Worm (Caenorhabditis elegans) whole organism, L2 larva: ENCODE measurements around the gene elo-8.
A peak's percentile ranks its signal among the peaks of the same experiment; 100 is the strongest.

Experiments
- C34F6.9 ChIP-seq: fragments of 150-350 bp; optimal IDR thresholded peaks from 2 replicates; lab custom pipeline; 2014; ENCODE audit warnings: missing biosample characterization, missing genetic modification characterization
- F13H6.1 ChIP-seq: sonication (generic microtip); optimal IDR thresholded peaks from 2 replicates; lab custom pipeline; 2016; ENCODE audit warnings: missing genetic modification characterization, missing compliant biosample characterization
- R02D3.7 ChIP-seq: fragments of 150-350 bp; optimal IDR thresholded peaks from 2 replicates; lab custom pipeline; 2014; ENCODE audit warnings: missing biosample characterization, missing genetic modification characterization
- Y55F3AM.14 ChIP-seq: fragments of 200-800 bp; sonication (Bioruptor generic); optimal IDR thresholded peaks from 2 replicates; lab custom pipeline; 2018; ENCODE audit warnings: mild to moderate bottlenecking, missing genetic modification characterization, missing compliant biosample characterization
- ZK546.5 ChIP-seq: sonication (generic microtip); optimal IDR thresholded peaks from 2 replicates; lab custom pipeline; 2017; ENCODE audit warnings: missing biosample characterization, missing genetic modification characterization
- alr-1 ChIP-seq: fragments of 150-350 bp; optimal IDR thresholded peaks from 2 replicates; lab custom pipeline; 2014; ENCODE audit warnings: missing biosample characterization, missing genetic modification characterization
- aly-2 ChIP-seq: fragments of 150-350 bp; optimal IDR thresholded peaks from 2 replicates; lab custom pipeline; 2014; ENCODE audit warnings: missing biosample characterization, missing genetic modification characterization
- ama-1 ChIP-seq: fragments of 150-350 bp; optimal IDR thresholded peaks from 2 replicates; lab custom pipeline; 2018; ENCODE audit warnings: inconsistent platforms
- blmp-1 ChIP-seq: sonication (generic microtip); optimal IDR thresholded peaks from 2 replicates; lab custom pipeline; 2017; ENCODE audit warnings: missing genetic modification characterization, mild to moderate bottlenecking, missing compliant biosample characterization, antibody characterized with exemption, moderate library complexity; ENCODE audit not compliant: insufficient read depth
- ceh-16 ChIP-seq: fragments of 150-350 bp; optimal IDR thresholded peaks from 2 replicates; lab custom pipeline; 2014; ENCODE audit warnings: missing biosample characterization, missing genetic modification characterization
- ceh-82 ChIP-seq: fragments of 150-350 bp; optimal IDR thresholded peaks from 2 replicates; lab custom pipeline; 2014; ENCODE audit warnings: missing biosample characterization, missing genetic modification characterization
- crh-2 ChIP-seq: sonication (generic microtip); optimal IDR thresholded peaks from 2 replicates; lab custom pipeline; 2017; ENCODE audit warnings: missing biosample characterization, missing genetic modification characterization
- dmd-4 ChIP-seq: sonication (generic microtip); optimal IDR thresholded peaks from 2 replicates; lab custom pipeline; 2017; ENCODE audit warnings: missing biosample characterization, missing genetic modification characterization
- egl-27 ChIP-seq: sonication (generic microtip); optimal IDR thresholded peaks from 3 replicates; lab custom pipeline; 2017; ENCODE audit warnings: missing biosample characterization, missing genetic modification reagents, missing genetic modification characterization
- elt-1 ChIP-seq: fragments of 150-350 bp; optimal IDR thresholded peaks from 2 replicates; lab custom pipeline; 2014; ENCODE audit warnings: missing biosample characterization, missing genetic modification characterization
- elt-3 ChIP-seq: sonication (generic microtip); optimal IDR thresholded peaks from 2 replicates; lab custom pipeline; 2017; ENCODE audit warnings: missing biosample characterization, missing genetic modification characterization
- fos-1 ChIP-seq: fragments of 150-350 bp; optimal IDR thresholded peaks from 2 replicates; lab custom pipeline; 2014; ENCODE audit warnings: missing biosample characterization, missing genetic modification characterization
- gmeb-1 ChIP-seq: fragments of 150-350 bp; optimal IDR thresholded peaks from 2 replicates; lab custom pipeline; 2014; ENCODE audit warnings: missing biosample characterization, missing genetic modification characterization
- lin-11 ChIP-seq: fragments of 150-350 bp; sonication (generic microtip); optimal IDR thresholded peaks from 2 replicates; lab custom pipeline; 2014; ENCODE audit warnings: missing biosample characterization, missing genetic modification characterization, inconsistent platforms, mixed read lengths
- lin-13 ChIP-seq: fragments of 150-350 bp; optimal IDR thresholded peaks from 2 replicates; lab custom pipeline; 2014; ENCODE audit warnings: missing biosample characterization, missing genetic modification reagents, missing genetic modification characterization
- lin-39 ChIP-seq: fragments of 150-350 bp; optimal IDR thresholded peaks from 2 replicates; lab custom pipeline; 2014; ENCODE audit warnings: missing biosample characterization, missing genetic modification reagents, missing genetic modification characterization
- lsy-2 ChIP-seq, 2 experiments: fragments of 150-350 bp in 1 of 2; sonication (generic microtip) in 1 of 2; optimal IDR thresholded peaks; 2 replicates each; lab custom pipeline; 2014 to 2017; ENCODE audit warnings: missing biosample characterization in 2 of 2, missing genetic modification characterization in 2 of 2
- mab-5 ChIP-seq: fragments of 150-350 bp; optimal IDR thresholded peaks from 2 replicates; lab custom pipeline; 2014; ENCODE audit warnings: missing biosample characterization, missing genetic modification characterization
- mbf-1 ChIP-seq: sonication (generic microtip); optimal IDR thresholded peaks from 2 replicates; lab custom pipeline; 2017; ENCODE audit warnings: missing biosample characterization, missing genetic modification characterization
- mdl-1 ChIP-seq, 2 experiments: fragments of 150-350 bp in 1 of 2; sonication (generic microtip) in 1 of 2; optimal IDR thresholded peaks; 2 replicates each; lab custom pipeline; 2017; ENCODE audit warnings: missing biosample characterization in 2 of 2, missing genetic modification characterization in 2 of 2
- nhr-10 ChIP-seq: sonication (generic microtip); optimal IDR thresholded peaks from 2 replicates; lab custom pipeline; 2017; ENCODE audit warnings: missing biosample characterization, missing genetic modification characterization
- nhr-11 ChIP-seq: fragments of 150-350 bp; optimal IDR thresholded peaks from 2 replicates; lab custom pipeline; 2014; ENCODE audit warnings: missing biosample characterization, missing genetic modification characterization
- nhr-12 ChIP-seq: fragments of 150-350 bp; optimal IDR thresholded peaks from 2 replicates; lab custom pipeline; 2014; ENCODE audit warnings: missing biosample characterization, missing genetic modification characterization
- nhr-129 ChIP-seq: fragments of 150-350 bp; optimal IDR thresholded peaks from 2 replicates; lab custom pipeline; 2014; ENCODE audit warnings: missing biosample characterization, missing genetic modification characterization
- nhr-21 ChIP-seq: fragments of 150-350 bp; optimal IDR thresholded peaks from 2 replicates; lab custom pipeline; 2014; ENCODE audit warnings: missing biosample characterization, missing genetic modification characterization
- nhr-23 ChIP-seq: fragments of 150-350 bp; optimal IDR thresholded peaks from 2 replicates; lab custom pipeline; 2014; ENCODE audit warnings: missing biosample characterization, missing genetic modification reagents, missing genetic modification characterization
- nhr-237 ChIP-seq: fragments of 150-350 bp; optimal IDR thresholded peaks from 2 replicates; lab custom pipeline; 2014; ENCODE audit warnings: missing biosample characterization, missing genetic modification characterization
- nhr-25 ChIP-seq: fragments of 150-350 bp; sonication (generic microtip); optimal IDR thresholded peaks from 3 replicates; lab custom pipeline; 2014; ENCODE audit warnings: missing biosample characterization, missing genetic modification characterization
- nhr-6 ChIP-seq: fragments of 150-350 bp; optimal IDR thresholded peaks from 2 replicates; lab custom pipeline; 2014; ENCODE audit warnings: missing biosample characterization, missing genetic modification characterization
- nhr-77 ChIP-seq: fragments of 150-350 bp; optimal IDR thresholded peaks from 2 replicates; lab custom pipeline; 2014; ENCODE audit warnings: missing biosample characterization, missing genetic modification characterization
- peb-1 ChIP-seq: fragments of 150-350 bp; optimal IDR thresholded peaks from 2 replicates; lab custom pipeline; 2014; ENCODE audit warnings: missing biosample characterization, missing genetic modification characterization
- sem-4 ChIP-seq: fragments of 150-350 bp; optimal IDR thresholded peaks from 2 replicates; lab custom pipeline; 2014; ENCODE audit warnings: missing biosample characterization, missing genetic modification reagents, missing genetic modification characterization
- skn-1 ChIP-seq: sonication (generic microtip); optimal IDR thresholded peaks from 2 replicates; lab custom pipeline; 2017; ENCODE audit warnings: missing biosample characterization, missing genetic modification characterization
- sma-3 ChIP-seq: sonication (generic microtip); optimal IDR thresholded peaks from 2 replicates; lab custom pipeline; 2016; ENCODE audit warnings: missing genetic modification reagents, missing genetic modification characterization, missing compliant biosample characterization
- sma-9 ChIP-seq, 2 experiments: fragments of 150-350 bp in 1 of 2; sonication (generic microtip) in 1 of 2; optimal IDR thresholded peaks; 2 replicates each; lab custom pipeline; 2014 to 2016; ENCODE audit warnings: missing genetic modification characterization in 2 of 2, mild to moderate bottlenecking in 1 of 2, missing biosample characterization in 1 of 2, missing compliant biosample characterization in 1 of 2, missing genetic modification reagents in 1 of 2, moderate library complexity in 1 of 2
- snpc-4 ChIP-seq: fragments of 150-350 bp; optimal IDR thresholded peaks from 2 replicates; lab custom pipeline; 2014; ENCODE audit warnings: missing biosample characterization, missing genetic modification characterization
- unc-39 ChIP-seq: fragments of 150-350 bp; optimal IDR thresholded peaks from 2 replicates; lab custom pipeline; 2014; ENCODE audit warnings: missing biosample characterization, missing genetic modification characterization
- unc-55 ChIP-seq: fragments of 150-350 bp; sonication (generic microtip); optimal IDR thresholded peaks from 3 replicates; lab custom pipeline; 2014; ENCODE audit warnings: missing biosample characterization, missing genetic modification reagents, missing genetic modification characterization
- unc-62 ChIP-seq: fragments of 150-350 bp; optimal IDR thresholded peaks from 2 replicates; lab custom pipeline; 2014; ENCODE audit warnings: missing biosample characterization, missing genetic modification reagents, missing genetic modification characterization
- zag-1 ChIP-seq: fragments of 150-350 bp; optimal IDR thresholded peaks from 2 replicates; lab custom pipeline; 2014; ENCODE audit warnings: missing biosample characterization, missing genetic modification characterization
- ztf-1 ChIP-seq: fragments of 200-800 bp; sonication (Bioruptor generic); conservative IDR thresholded peaks from 2 replicates; pipeline ENCODE4 v1.3.6; 2022; ENCODE audit warnings: missing genetic modification characterization, missing compliant biosample characterization
- ztf-11 ChIP-seq: sonication (generic microtip); optimal IDR thresholded peaks from 2 replicates; lab custom pipeline; 2017; ENCODE audit warnings: missing biosample characterization, missing genetic modification characterization
- ztf-4 ChIP-seq: fragments of 150-350 bp; optimal IDR thresholded peaks from 2 replicates; lab custom pipeline; 2014; ENCODE audit warnings: missing biosample characterization, missing genetic modification characterization

Gene elo-8

DNA sequence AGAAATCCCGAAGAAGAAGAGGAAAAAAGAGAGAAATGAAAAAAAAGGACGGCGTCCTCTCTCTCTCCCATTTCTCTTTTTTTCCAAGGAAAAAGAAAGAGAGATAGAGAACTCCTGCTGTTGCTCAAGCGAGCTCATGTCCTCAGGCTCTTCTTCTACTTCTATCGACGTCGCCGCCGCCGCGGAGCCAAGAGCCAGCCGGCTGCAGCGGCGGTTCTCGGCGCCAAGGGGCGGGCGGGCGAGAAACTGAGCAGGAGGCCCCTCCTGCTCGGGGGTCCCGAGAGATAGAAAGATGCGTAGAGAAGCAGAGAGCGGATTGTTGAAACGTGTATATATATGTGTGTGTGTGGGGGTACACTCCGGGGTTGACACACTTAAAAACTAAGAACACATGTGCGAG is 28.9 kb downstream of the elo-8 start:
- TF ChIP-seq ceh-82 (tag; lab: Kevin White, UChicago) (no peak), lin-39 (tag; lab: Kevin White, UChicago) (no peak), dmd-4 (no peak), fos-1 (tag; lab: Kevin White, UChicago) (no peak), ztf-11 (tag; lab: Kevin White, UChicago) (no peak), ceh-16 (no peak), skn-1 (tag; lab: Kevin White, UChicago) (no peak), mdl-1 (tag; optimal IDR thresholded peaks at IDR 0.05; lab: Kevin White, UChicago) (peak in 1 of 2 experiments; percentile 62), nhr-21 (no peak), mbf-1 (tag; lab: Kevin White, UChicago) (no peak), sma-3 (GFP tag; lab: Kevin White, UChicago) (no peak), Y55F3AM.14 (GFP tag; lab: Kevin White, UChicago) (peak; percentile 32), crh-2 (tag; lab: Kevin White, UChicago) (peak; percentile 3), unc-39 (tag; lab: Kevin White, UChicago) (no peak), ama-1 (no peak), unc-55 (GFP tag; lab: Kevin White, UChicago) (peak; percentile 62), lsy-2 (tag; optimal IDR thresholded peaks at IDR 0.05; lab: Kevin White, UChicago) (peak in 1 of 2 experiments; percentile 68), F13H6.1 (tag; lab: Kevin White, UChicago) (peak; percentile 78), aly-2 (tag; lab: Kevin White, UChicago) (no peak), alr-1 (no peak), gmeb-1 (tag; lab: Kevin White, UChicago) (no peak), zag-1 (tag; lab: Kevin White, UChicago) (peak; percentile 86), snpc-4 (tag; lab: Kevin White, UChicago) (peak; percentile 7), unc-62 (GFP tag; lab: Kevin White, UChicago) (no peak), nhr-77 (tag; lab: Kevin White, UChicago) (no peak), sma-9 (GFP tag; optimal IDR thresholded peaks at IDR 0.05; lab: Kevin White, UChicago) (peak; percentile 23), sma-9 (tag; optimal IDR thresholded peaks at IDR 0.05; lab: Kevin White, UChicago) (no peak), C34F6.9 (tag; lab: Kevin White, UChicago) (peak; percentile 67), lin-11 (tag; lab: Kevin White, UChicago) (no peak), egl-27 (tag; lab: Kevin White, UChicago) (no peak), peb-1 (tag; lab: Kevin White, UChicago) (no peak), mab-5 (peak; percentile 47), nhr-237 (tag; lab: Kevin White, UChicago) (no peak), nhr-23 (no peak), blmp-1 (tag; lab: Kevin White, UChicago) (no peak), ztf-1 (GFP tag; lab: Robert Waterston, UW) (no peak), nhr-129 (tag; lab: Kevin White, UChicago) (peak; percentile 36), nhr-10 (no peak), sem-4 (tag; lab: Kevin White, UChicago) (no peak), lin-13 (GFP tag; lab: Kevin White, UChicago) (no peak), nhr-6 (tag; lab: Kevin White, UChicago) (no peak), ztf-4 (tag; lab: Kevin White, UChicago) (no peak), nhr-25 (tag; lab: Kevin White, UChicago) (no peak), ZK546.5 (tag; lab: Kevin White, UChicago) (no peak), nhr-11 (tag; lab: Kevin White, UChicago) (no peak), elt-1 (no peak), nhr-12 (tag; lab: Kevin White, UChicago) (no peak), elt-3 (tag; lab: Kevin White, UChicago) (no peak), R02D3.7 (tag; lab: Kevin White, UChicago) (no peak)
